Worm (Caenorhabditis elegans) whole organism, L4 larva: ENCODE results near the gene cox-17.

Source experiments
- F44E2.7 ChIP-seq: fragments of 200-800 bp; sonication (Bioruptor generic); IDR thresholded peaks from 2 replicates; pipeline ENCODE4 v2.1.2; 2022; ENCODE audit warnings: missing genetic modification characterization, missing compliant biosample characterization
- T20F7.1 ChIP-seq: fragments of 200-800 bp; sonication (Bioruptor generic); optimal IDR thresholded peaks from 2 replicates; lab custom pipeline; 2018; ENCODE audit warnings: mild to moderate bottlenecking, missing genetic modification characterization, missing compliant biosample characterization
- Y48G9A.11 ChIP-seq: fragments of 200-800 bp; sonication (Bioruptor generic); IDR thresholded peaks from 2 replicates; pipeline ENCODE4 v1.3.6; 2022; ENCODE audit warnings: missing genetic modification reagents, missing genetic modification characterization, missing compliant biosample characterization
- Y5F2A.4 ChIP-seq: fragments of 200-800 bp; sonication (Bioruptor generic); optimal IDR thresholded peaks from 2 replicates; lab custom pipeline; 2018; ENCODE audit warnings: mild to moderate bottlenecking, missing genetic modification characterization, missing compliant biosample characterization
- ZK337.2 ChIP-seq: fragments of 200-800 bp; sonication (Bioruptor generic); IDR thresholded peaks from 2 replicates; pipeline ENCODE4 v1.3.6; 2022; ENCODE audit warnings: missing genetic modification reagents, missing genetic modification characterization, missing compliant biosample characterization
- aha-1 ChIP-seq: fragments of 150-350 bp; peaks from one replicate; lab custom pipeline; 2014; ENCODE audit warnings: missing biosample characterization, missing genetic modification characterization
- aly-2 ChIP-seq: sonication (generic microtip); optimal IDR thresholded peaks from 2 replicates; lab custom pipeline; 2018; ENCODE audit warnings: missing biosample characterization, missing genetic modification characterization
- ceh-28 ChIP-seq: fragments of 150-350 bp; optimal IDR thresholded peaks from 2 replicates; lab custom pipeline; 2014; ENCODE audit warnings: missing biosample characterization, missing genetic modification reagents, missing genetic modification characterization
- ceh-62 ChIP-seq: sonication (generic microtip); optimal IDR thresholded peaks from 2 replicates; lab custom pipeline; 2017; ENCODE audit warnings: missing biosample characterization, missing genetic modification characterization
- daf-16 ChIP-seq, 3 experiments: sonication (generic microtip); optimal IDR thresholded peaks; 2 replicates each; lab custom pipeline; 2016 to 2017; ENCODE audit warnings: missing genetic modification characterization in 3 of 3, missing genetic modification reagents in 3 of 3, mild to moderate bottlenecking in 2 of 3, missing compliant biosample characterization in 2 of 3, missing biosample characterization in 1 of 3, moderate library complexity in 1 of 3
- daf-19 ChIP-seq: fragments of 200-800 bp; sonication (Bioruptor generic); conservative IDR thresholded peaks from 2 replicates; pipeline ENCODE4 v1.3.6; 2022; ENCODE audit warnings: missing genetic modification characterization, missing compliant biosample characterization
- dpl-1 ChIP-seq: fragments of 150-350 bp; optimal IDR thresholded peaks from 2 replicates; lab custom pipeline; 2014; ENCODE audit warnings: missing biosample characterization, missing genetic modification reagents, missing genetic modification characterization
- duxl-1 ChIP-seq: sonication (generic microtip); optimal IDR thresholded peaks from 2 replicates; lab custom pipeline; 2016; ENCODE audit warnings: mild to moderate bottlenecking, missing genetic modification characterization, moderate library complexity, missing compliant biosample characterization; ENCODE audit not compliant: poor library complexity
- fos-1 ChIP-seq: fragments of 150-350 bp; optimal IDR thresholded peaks from 2 replicates; lab custom pipeline; 2014; ENCODE audit warnings: missing biosample characterization, missing genetic modification characterization
- gei-8 ChIP-seq: fragments of 200-800 bp; sonication (Bioruptor generic); optimal IDR thresholded peaks from 2 replicates; lab custom pipeline; 2018; ENCODE audit warnings: mild to moderate bottlenecking, missing genetic modification characterization, missing compliant biosample characterization
- hlh-30 ChIP-seq: sonication (generic microtip); optimal IDR thresholded peaks from 2 replicates; lab custom pipeline; 2017; ENCODE audit warnings: antibody characterized with exemption, mild to moderate bottlenecking, missing genetic modification characterization, missing compliant biosample characterization; ENCODE audit not compliant: insufficient read depth
- jun-1 ChIP-seq: fragments of 150-350 bp; optimal IDR thresholded peaks from 2 replicates; lab custom pipeline; 2014; ENCODE audit warnings: missing biosample characterization, missing genetic modification reagents, missing genetic modification characterization
- lim-7 ChIP-seq: fragments of 200-800 bp; sonication (Bioruptor generic); IDR thresholded peaks from 2 replicates; pipeline ENCODE4 v1.3.6; 2022; ENCODE audit warnings: missing genetic modification characterization, missing compliant biosample characterization
- lin-1 ChIP-seq: fragments of 200-800 bp; sonication (Bioruptor generic); IDR thresholded peaks from 2 replicates; pipeline ENCODE4 v1.3.6; 2022; ENCODE audit warnings: missing genetic modification reagents, missing genetic modification characterization, missing compliant biosample characterization
- lin-15B ChIP-seq: fragments of 150-350 bp; sonication (generic microtip); optimal IDR thresholded peaks from 3 replicates; lab custom pipeline; 2014; ENCODE audit warnings: missing biosample characterization, missing genetic modification characterization
- lin-39 ChIP-seq: fragments of 150-350 bp; optimal IDR thresholded peaks from 2 replicates; lab custom pipeline; 2014; ENCODE audit warnings: missing biosample characterization, missing genetic modification reagents, missing genetic modification characterization
- lsy-2 ChIP-seq, 2 experiments: fragments of 150-350 bp in 1 of 2; sonication (generic microtip) in 1 of 2; optimal IDR thresholded peaks; 2 replicates each; lab custom pipeline; 2014 to 2017; ENCODE audit warnings: missing biosample characterization in 2 of 2, missing genetic modification characterization in 2 of 2
- madf-5 ChIP-seq, 2 experiments: fragments of 200-800 bp; sonication (Bioruptor generic); IDR thresholded peaks; 2 replicates each; pipeline ENCODE4 v1.3.6; 2022; ENCODE audit warnings: missing compliant biosample characterization in 2 of 2, missing genetic modification characterization in 2 of 2
- mdl-1 ChIP-seq, 2 experiments: fragments of 150-350 bp in 1 of 2; sonication (generic microtip) in 1 of 2; optimal IDR thresholded peaks; 2 replicates each; lab custom pipeline; 2014 to 2017; ENCODE audit warnings: missing biosample characterization in 2 of 2, missing genetic modification characterization in 2 of 2
- mxl-3 ChIP-seq: fragments of 200-800 bp; sonication (Bioruptor generic); optimal IDR thresholded peaks from 2 replicates; lab custom pipeline; 2018; ENCODE audit warnings: mild to moderate bottlenecking, missing genetic modification characterization, missing compliant biosample characterization
- nhr-11 ChIP-seq: fragments of 150-350 bp; optimal IDR thresholded peaks from 2 replicates; lab custom pipeline; 2014; ENCODE audit warnings: missing biosample characterization, missing genetic modification characterization
- nhr-111 ChIP-seq: fragments of 200-800 bp; sonication (Bioruptor generic); optimal IDR thresholded peaks from 2 replicates; lab custom pipeline; 2018; ENCODE audit warnings: mild to moderate bottlenecking, missing genetic modification characterization, missing compliant biosample characterization
- nhr-41 ChIP-seq: fragments of 200-800 bp; sonication (Bioruptor generic); IDR thresholded peaks from 2 replicates; pipeline ENCODE4 v1.3.6; 2022; ENCODE audit warnings: missing genetic modification reagents, missing genetic modification characterization, missing compliant biosample characterization
- nhr-42 ChIP-seq: fragments of 200-800 bp; sonication (Bioruptor generic); IDR thresholded peaks from 2 replicates; pipeline ENCODE4 v1.3.6; 2022; ENCODE audit warnings: missing genetic modification characterization, missing compliant biosample characterization
- nhr-76 ChIP-seq: fragments of 150-350 bp; optimal IDR thresholded peaks from 2 replicates; lab custom pipeline; 2014; ENCODE audit warnings: missing biosample characterization, missing genetic modification characterization
- nhr-77 ChIP-seq: fragments of 150-350 bp; optimal IDR thresholded peaks from 2 replicates; lab custom pipeline; 2014; ENCODE audit warnings: missing biosample characterization, missing genetic modification characterization
- pha-4 ChIP-seq, 2 experiments: fragments of 150-350 bp in 1 of 2; fragments of 200-800 bp in 1 of 2; sonication (Bioruptor generic) in 1 of 2; IDR thresholded peaks in 1 of 2; optimal IDR thresholded peaks in 1 of 2; 2 replicates each; pipeline versions ENCODE4 v1.3.6 to Lab custom; 2014 to 2022; ENCODE audit warnings: missing genetic modification characterization in 2 of 2, missing genetic modification reagents in 2 of 2, missing biosample characterization in 1 of 2, missing compliant biosample characterization in 1 of 2
- set-16 ChIP-seq: fragments of 200-800 bp; sonication (Bioruptor generic); IDR thresholded peaks from 2 replicates; pipeline ENCODE4 v1.3.6; 2022; ENCODE audit warnings: missing genetic modification reagents, missing genetic modification characterization, missing compliant biosample characterization
- snpc-1.2 ChIP-seq: fragments of 200-800 bp; sonication (Bioruptor generic); IDR thresholded peaks from 2 replicates; pipeline ENCODE4 v1.3.6; 2022; ENCODE audit warnings: missing genetic modification reagents, missing genetic modification characterization, missing compliant biosample characterization
- spr-3 ChIP-seq: fragments of 200-800 bp; sonication (Bioruptor generic); optimal IDR thresholded peaks from 2 replicates; lab custom pipeline; 2018; ENCODE audit warnings: mild to moderate bottlenecking, missing genetic modification characterization, missing compliant biosample characterization
- unc-39 ChIP-seq: sonication (generic microtip); optimal IDR thresholded peaks from 2 replicates; lab custom pipeline; 2017; ENCODE audit warnings: missing biosample characterization, missing genetic modification characterization
- vab-7 ChIP-seq: fragments of 200-800 bp; sonication (Bioruptor generic); IDR thresholded peaks from 2 replicates; pipeline ENCODE4 v1.3.6; 2022; ENCODE audit warnings: missing genetic modification reagents, missing genetic modification characterization, missing compliant biosample characterization
- zag-1 ChIP-seq: fragments of 150-350 bp; optimal IDR thresholded peaks from 2 replicates; lab custom pipeline; 2014; ENCODE audit warnings: missing biosample characterization, missing genetic modification characterization

The cox-17 gene

DNA sequence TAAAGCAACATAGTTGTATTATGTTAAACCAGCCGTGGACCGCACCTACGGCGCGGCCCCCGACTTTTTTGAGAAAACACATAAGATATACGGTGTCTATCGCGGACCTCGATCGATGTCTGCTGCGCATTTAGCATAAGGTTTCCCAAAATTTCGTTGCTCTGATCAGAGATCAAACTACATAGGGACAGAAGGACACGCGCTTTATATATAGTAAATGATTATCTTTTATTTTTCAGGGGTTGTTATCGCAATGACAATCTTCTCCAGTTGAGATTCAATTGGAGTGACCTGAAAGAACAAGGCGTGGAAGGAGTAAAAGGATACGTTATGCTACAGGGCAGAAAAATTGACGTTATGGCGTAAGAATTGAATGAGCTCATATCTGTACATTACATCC, 4.9 kb upstream of the cox-17 start:
- peak; percentile 26 for TF ChIP-seq aha-1 (tag; lab: Kevin White, UChicago)

DNA sequence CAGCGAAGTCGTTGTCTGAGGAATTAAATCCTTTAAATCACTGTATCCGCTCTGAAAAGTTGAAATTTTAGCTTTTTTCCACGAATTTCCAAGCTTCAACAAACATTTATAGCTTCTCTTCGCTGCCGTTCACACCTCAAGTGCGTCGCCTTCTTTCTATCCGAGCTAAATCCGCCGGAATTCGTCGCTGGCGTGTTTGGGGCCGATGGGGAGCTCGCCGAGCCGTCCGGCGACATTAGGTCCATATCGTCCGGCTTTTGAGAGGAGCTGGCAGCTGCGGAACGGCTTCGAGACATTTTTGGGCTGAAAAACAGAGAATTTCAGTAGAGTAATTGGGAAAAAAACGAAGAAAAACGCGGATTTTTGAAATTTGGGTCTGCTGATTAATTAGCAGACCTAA, 3.0 kb upstream of the cox-17 start, which contains the start of gene mxl-2:
Gene mxl-2 (minus strand): TSS at position 303 of the 400 bp plus-strand sequence.
- TF ChIP-seq madf-5 (GFP tag; IDR thresholded peaks at IDR 0.05; lab: Robert Waterston, UW) (no peak), set-16 (GFP tag; lab: Robert Waterston, UW) (peak; percentile 75)

DNA sequence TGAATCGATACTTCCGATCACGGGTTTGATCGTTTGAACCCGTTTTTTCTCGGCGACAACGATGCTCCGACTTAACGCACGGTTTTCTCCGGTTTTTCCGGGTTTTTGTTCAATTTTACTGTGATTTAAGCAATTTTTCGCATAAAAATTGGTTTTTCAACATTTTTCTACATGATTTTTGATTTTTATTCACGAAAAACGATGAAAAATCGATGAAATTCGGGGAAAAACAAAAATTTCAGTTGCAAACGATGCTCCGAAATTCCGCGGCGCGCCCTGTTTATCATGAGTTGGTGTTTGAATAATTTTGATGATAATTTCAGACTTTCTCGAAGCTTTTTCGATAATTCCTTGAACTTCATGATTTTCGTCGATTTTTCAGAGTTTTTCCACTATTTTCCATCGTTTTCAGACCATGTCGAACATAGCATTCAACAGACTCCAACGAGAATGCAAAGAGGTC, 2.3 kb upstream of the cox-17 start, which contains the start of gene ubc-20:
Gene ubc-20 (plus strand): TSS at position 413 of the 463 bp plus-strand sequence.
- TF ChIP-seq nhr-77 (tag; lab: Kevin White, UChicago) = peak; percentile 25
- no peak for TF ChIP-seq zag-1 (tag; lab: Kevin White, UChicago)
- no peak for TF ChIP-seq lin-15B (tag; lab: Kevin White, UChicago)
- peak; percentile 15 for TF ChIP-seq dpl-1
- TF ChIP-seq ZK337.2 (GFP tag; lab: Robert Waterston, UW) = no peak
- no peak for TF ChIP-seq ceh-28 (tag; lab: Kevin White, UChicago)
- TF ChIP-seq hlh-30 (tag; lab: Kevin White, UChicago) = peak; percentile 62
- TF ChIP-seq Y5F2A.4 (GFP tag; lab: Kevin White, UChicago) = no peak
- TF ChIP-seq lin-1 (GFP tag; lab: Robert Waterston, UW) = no peak
- no peak for TF ChIP-seq nhr-76 (tag; lab: Kevin White, UChicago)
- no peak for TF ChIP-seq duxl-1 (tag; lab: Kevin White, UChicago)
- TF ChIP-seq jun-1 (tag; lab: Kevin White, UChicago) = no peak
- no peak for TF ChIP-seq nhr-41 (GFP tag; lab: Robert Waterston, UW)
- no peak for TF ChIP-seq gei-8 (GFP tag; lab: Kevin White, UChicago)
- TF ChIP-seq aha-1 (tag; lab: Kevin White, UChicago) = no peak
- no peak for TF ChIP-seq aly-2 (tag; lab: Kevin White, UChicago)
- TF ChIP-seq mdl-1 (tag; optimal IDR thresholded peaks at IDR 0.05; lab: Kevin White, UChicago) = no peak
- no peak for TF ChIP-seq fos-1
- TF ChIP-seq T20F7.1 = peak; percentile 98
- no peak for TF ChIP-seq madf-5 (GFP tag; IDR thresholded peaks at IDR 0.05; lab: Robert Waterston, UW)
- TF ChIP-seq mxl-3 (GFP tag; lab: Kevin White, UChicago) = no peak
- no peak for TF ChIP-seq nhr-42 (GFP tag; lab: Robert Waterston, UW)
- TF ChIP-seq lim-7 (GFP tag; lab: Robert Waterston, UW) = no peak
- no peak for TF ChIP-seq snpc-1.2 (GFP tag; lab: Robert Waterston, UW)
- peak; percentile 95 for TF ChIP-seq Y48G9A.11 (GFP tag; lab: Robert Waterston, UW)
- TF ChIP-seq daf-16 (GFP tag; optimal IDR thresholded peaks at IDR 0.05; lab: Kevin White, UChicago) = no peak
- peak; percentile 11 for TF ChIP-seq daf-16 (tag; optimal IDR thresholded peaks at IDR 0.05; lab: Kevin White, UChicago)
- TF ChIP-seq lsy-2 (tag; optimal IDR thresholded peaks at IDR 0.05; lab: Kevin White, UChicago) = peak in 1 of 2 experiments; percentile 26

DNA sequence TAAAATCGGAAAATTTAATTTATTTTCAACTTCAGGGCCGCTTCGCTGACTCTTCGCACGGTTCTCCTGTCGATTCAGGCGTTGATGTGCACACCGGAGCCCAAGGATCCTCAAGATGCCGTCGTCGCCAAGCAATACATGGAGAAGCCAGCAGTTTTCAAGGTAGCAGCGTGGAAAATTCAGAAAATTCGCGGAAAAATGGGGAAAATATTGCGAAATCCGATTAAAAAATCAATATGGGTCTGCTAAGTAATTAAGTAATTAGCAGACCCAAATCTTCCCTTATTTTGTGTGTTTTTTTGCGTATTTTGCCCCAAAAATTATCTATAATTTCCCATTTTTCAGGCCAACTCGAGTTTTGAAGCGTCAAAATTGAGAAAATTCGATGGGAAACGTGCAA, 1.5 kb upstream of the cox-17 start:
- TF ChIP-seq vab-7 (GFP tag; lab: Robert Waterston, UW) = no peak
- TF ChIP-seq aha-1 (tag; lab: Kevin White, UChicago) = peak; percentile 79
- TF ChIP-seq nhr-111 (GFP tag; lab: Kevin White, UChicago) = no peak
- no peak for TF ChIP-seq F44E2.7

DNA sequence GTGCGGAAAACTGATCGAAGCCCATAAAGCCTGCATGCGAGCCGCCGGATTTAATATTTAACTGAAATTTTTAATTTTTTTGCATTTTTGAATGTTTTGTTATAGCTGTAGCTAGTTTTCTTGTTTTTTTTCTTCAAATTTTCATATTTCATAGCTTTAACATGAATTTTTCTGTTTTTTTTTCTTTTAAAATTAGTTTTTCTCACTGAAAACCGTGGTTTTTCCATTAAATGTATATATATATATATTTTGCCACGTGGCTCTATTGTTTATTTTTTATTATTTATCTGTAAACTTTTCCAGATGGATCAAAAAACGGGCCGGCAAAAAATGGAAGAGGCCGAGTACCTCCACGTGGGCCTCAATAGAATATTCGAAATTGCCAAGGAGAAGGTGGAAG, 1.0 kb downstream of the cox-17 start, which contains the start of gene sec-20:
Gene sec-20 (plus strand): TSS at position 301 of the 400 bp plus-strand sequence.
- TF ChIP-seq snpc-1.2 (GFP tag; lab: Robert Waterston, UW) (no peak), nhr-77 (tag; lab: Kevin White, UChicago) (no peak), daf-19 (GFP tag; lab: Robert Waterston, UW) (no peak), spr-3 (no peak), unc-39 (tag; lab: Kevin White, UChicago) (no peak), nhr-11 (tag; lab: Kevin White, UChicago) (no peak), jun-1 (tag; lab: Kevin White, UChicago) (no peak), pha-4 (GFP tag; IDR thresholded peaks at IDR 0.05; lab: Robert Waterston, UW) (no peak), pha-4 (tag; optimal IDR thresholded peaks at IDR 0.05; lab: Kevin White, UChicago) (no peak), ceh-62 (tag; lab: Kevin White, UChicago) (no peak), lin-39 (tag; lab: Kevin White, UChicago) (no peak)
